Worm (Caenorhabditis elegans) whole organism, L3 larva: ENCODE measurements around the gene rbf-1.

ENCODE experiments used
- ZK546.5 ChIP-seq: sonication (generic microtip); optimal IDR thresholded peaks from 2 replicates; lab custom pipeline; 2017; ENCODE audit warnings: missing biosample characterization, missing genetic modification characterization
- fkh-10 ChIP-seq: sonication (generic microtip); optimal IDR thresholded peaks from 2 replicates; lab custom pipeline; 2017; ENCODE audit warnings: missing biosample characterization, missing genetic modification reagents, missing genetic modification characterization
- nhr-11 ChIP-seq: fragments of 150-350 bp; optimal IDR thresholded peaks from 2 replicates; lab custom pipeline; 2014; ENCODE audit warnings: missing biosample characterization, missing genetic modification characterization

- TF ChIP-seq nhr-11 (no peak), ZK546.5 (tag; lab: Kevin White, UChicago) (no peak), fkh-10 (no peak)
These were observed 30.0 kb downstream of the rbf-1 start, which contains the start of gene F37A4.6 for ce11 chrIII:6705515-6705914.
